Worm (Caenorhabditis elegans) whole organism, L3 larva: ENCODE data around the gene spe-44.

Experiments used
- ceh-16 ChIP-seq: sonication (generic microtip); optimal IDR thresholded peaks from 2 replicates; lab custom pipeline; 2017; ENCODE audit warnings: missing biosample characterization, missing genetic modification characterization
- ceh-82 ChIP-seq: fragments of 150-350 bp; optimal IDR thresholded peaks from 2 replicates; lab custom pipeline; 2014; ENCODE audit warnings: missing biosample characterization, missing genetic modification characterization
- lin-15B ChIP-seq: fragments of 150-350 bp; optimal IDR thresholded peaks from 2 replicates; lab custom pipeline; 2014; ENCODE audit warnings: missing biosample characterization, missing genetic modification characterization
- lin-39 ChIP-seq: fragments of 150-350 bp; optimal IDR thresholded peaks from 2 replicates; lab custom pipeline; 2018; ENCODE audit warnings: missing biosample characterization, missing genetic modification reagents, missing genetic modification characterization
- lsy-12 ChIP-seq: sonication (generic microtip); optimal IDR thresholded peaks from 2 replicates; lab custom pipeline; 2016; ENCODE audit warnings: mild to moderate bottlenecking, missing genetic modification characterization, missing compliant biosample characterization
- nhr-23 ChIP-seq: fragments of 150-350 bp; optimal IDR thresholded peaks from 2 replicates; lab custom pipeline; 2014; ENCODE audit warnings: missing biosample characterization, missing genetic modification reagents, missing genetic modification characterization
- nhr-25 ChIP-seq: sonication (generic microtip); optimal IDR thresholded peaks from 2 replicates; lab custom pipeline; 2017; ENCODE audit warnings: missing biosample characterization, missing genetic modification characterization
- nhr-76 ChIP-seq: fragments of 150-350 bp; sonication (generic microtip); optimal IDR thresholded peaks from 5 replicates; lab custom pipeline; 2014; ENCODE audit warnings: missing biosample characterization, missing genetic modification characterization
- pqm-1 ChIP-seq: fragments of 150-350 bp; optimal IDR thresholded peaks from 2 replicates; lab custom pipeline; 2017; ENCODE audit warnings: missing biosample characterization, missing genetic modification characterization, inconsistent platforms
- skn-1 ChIP-seq: fragments of 150-350 bp; optimal IDR thresholded peaks from 2 replicates; lab custom pipeline; 2014; ENCODE audit warnings: missing biosample characterization, missing genetic modification characterization
- tbx-2 ChIP-seq: sonication (generic microtip); optimal IDR thresholded peaks from 2 replicates; lab custom pipeline; 2016; ENCODE audit warnings: mild to moderate bottlenecking, missing genetic modification characterization, missing compliant biosample characterization
- zag-1 ChIP-seq: fragments of 150-350 bp; optimal IDR thresholded peaks from 2 replicates; lab custom pipeline; 2014; ENCODE audit warnings: missing biosample characterization, missing genetic modification characterization

- TF ChIP-seq skn-1 (tag; lab: Kevin White, UChicago), result no peak
- TF ChIP-seq lin-15B (tag; lab: Kevin White, UChicago), result no peak
- no peak for TF ChIP-seq pqm-1
- TF ChIP-seq ceh-82, result no peak
- no peak for TF ChIP-seq nhr-76 (tag; lab: Kevin White, UChicago)
- no peak for TF ChIP-seq lin-39 (tag; lab: Kevin White, UChicago)
- TF ChIP-seq ceh-16, result no peak
- TF ChIP-seq nhr-23 (tag; lab: Kevin White, UChicago), result no peak
- TF ChIP-seq nhr-25 (tag; lab: Kevin White, UChicago), result no peak
- TF ChIP-seq tbx-2 (tag; lab: Kevin White, UChicago), result no peak
- no peak for TF ChIP-seq zag-1 (tag; lab: Kevin White, UChicago)
- no peak for TF ChIP-seq lsy-12 (tag; lab: Kevin White, UChicago)
These were observed 36.5 kb upstream of the spe-44 start, which contains the start of gene him-6 for ce11 chrIV:12490491-12490890.
